Worm (Caenorhabditis elegans): ENCODE measurements around the gene ifd-2.

ifd-2 gene

DNA sequence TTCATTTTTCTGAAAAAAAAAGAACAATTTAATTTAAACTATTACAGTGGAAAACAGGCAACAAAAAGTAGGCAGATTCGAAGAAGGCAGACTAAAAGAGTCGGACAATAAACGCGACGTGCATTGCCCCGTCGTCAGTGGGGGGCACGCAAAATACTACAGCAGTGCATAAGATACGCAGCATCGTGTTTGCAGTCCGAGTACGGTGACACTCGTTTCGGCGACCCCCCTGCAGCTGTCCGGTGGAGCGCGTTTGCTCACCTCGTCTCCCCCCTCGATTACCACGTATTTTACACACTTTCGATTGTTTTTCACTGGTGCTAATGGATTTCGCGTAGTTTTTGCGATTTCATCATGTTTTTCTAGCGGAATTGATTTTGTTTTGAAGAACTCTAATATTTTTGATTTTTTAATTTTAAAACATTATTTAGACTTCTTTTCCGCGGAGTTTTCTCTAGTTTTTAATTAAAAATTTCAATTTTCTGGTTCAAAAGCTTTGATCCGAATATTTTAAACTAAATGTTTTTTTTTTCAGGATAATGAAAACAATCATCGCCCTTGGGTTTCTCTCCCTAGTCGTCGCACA is 47.6 kb downstream of the ifd-2 start, which contains the start of the genes trap-2 and ile-2 (continued):
- TF ChIP-seq egl-43 (GFP tag; IDR thresholded peaks at IDR 0.05): peak; percentile 91
- no peak for TF ChIP-seq gei-8 (GFP tag; optimal IDR thresholded peaks at IDR 0.05)
- peak; percentile 97 for TF ChIP-seq rbr-2 (tag; optimal IDR thresholded peaks at IDR 0.05)
- peak; percentile 80 for TF ChIP-seq set-16 (GFP tag; IDR thresholded peaks at IDR 0.05)
- TF ChIP-seq lin-1 (GFP tag; IDR thresholded peaks at IDR 0.05): peak; percentile 91
- TF ChIP-seq dmd-6 (GFP tag; IDR thresholded peaks at IDR 0.05): peak; percentile 96
- no peak for TF ChIP-seq daf-8 (GFP tag; IDR thresholded peaks at IDR 0.05)
- peak in 1 of 2 experiments; percentile 99 for TF ChIP-seq unc-62 (GFP tag; optimal IDR thresholded peaks at IDR 0.05 in 1 of 2)
- TF ChIP-seq unc-62 (tag; optimal IDR thresholded peaks at IDR 0.05): no peak
- TF ChIP-seq daf-19 (GFP tag; conservative IDR thresholded peaks at IDR 0.05): no peak
- TF ChIP-seq ceh-82 (tag; optimal IDR thresholded peaks at IDR 0.05): no peak
- TF ChIP-seq mdl-1 (tag; optimal IDR thresholded peaks at IDR 0.05): peak; percentile 45 to 90
- no peak for TF ChIP-seq nhr-76 (tag; optimal IDR thresholded peaks at IDR 0.05)
- TF ChIP-seq zip-11 (GFP tag; IDR thresholded peaks at IDR 0.05): no peak
- no peak for TF ChIP-seq nhr-111 (GFP tag; optimal IDR thresholded peaks at IDR 0.05)
- no peak for TF ChIP-seq ceh-62 (tag; optimal IDR thresholded peaks at IDR 0.05)
- peak; percentile 90 for TF ChIP-seq hlh-30 (tag; optimal IDR thresholded peaks at IDR 0.05; ENCODE audit: insufficient read depth)
- no peak for TF ChIP-seq egl-27 (tag; optimal IDR thresholded peaks at IDR 0.05)
- peak; percentile 71 for TF ChIP-seq pqm-1 (tag; optimal IDR thresholded peaks at IDR 0.05)
- peak; percentile 90 for TF ChIP-seq tra-1 (GFP tag; IDR thresholded peaks at IDR 0.05)
- TF ChIP-seq hif-1 (tag; optimal IDR thresholded peaks at IDR 0.05): peak; percentile 69 to 93
- TF ChIP-seq ZK546.5 (tag; optimal IDR thresholded peaks at IDR 0.05): peak in 1 of 2 experiments; percentile 82
- peak; percentile 50 for TF ChIP-seq lir-3 (tag; optimal IDR thresholded peaks at IDR 0.05)
- TF ChIP-seq ama-1 (optimal IDR thresholded peaks at IDR 0.05): no peak
- TF ChIP-seq ZK337.2 (GFP tag; IDR thresholded peaks at IDR 0.05): no peak
- no peak for TF ChIP-seq dmd-8 (GFP tag; IDR thresholded peaks at IDR 0.05)
- no peak for TF ChIP-seq lin-39 (tag; optimal IDR thresholded peaks at IDR 0.05)

All from whole organism, L4 larva.